Fruit fly (Drosophila melanogaster): ENCODE measurements around the gene Son.
A peak's percentile ranks its signal among the peaks of the same experiment; 100 is the strongest.

The Son gene

DNA sequence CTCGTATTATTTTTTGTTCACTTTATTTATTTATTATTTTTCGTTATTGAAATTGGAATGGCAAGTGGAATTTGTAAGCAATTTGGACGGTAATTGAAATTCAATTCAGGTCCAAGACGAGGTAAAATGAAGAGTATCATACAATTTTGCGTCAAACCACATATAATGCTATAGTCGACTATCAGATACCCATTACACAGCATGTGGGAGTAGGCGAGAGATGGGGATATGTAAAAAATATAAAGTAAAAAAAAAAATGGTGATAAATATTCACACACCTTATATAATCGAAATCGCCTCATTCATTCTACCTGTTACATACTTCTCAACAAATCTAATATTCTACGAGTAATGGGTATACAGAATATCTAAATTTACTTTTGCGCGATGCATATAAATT is 34.4 kb downstream of the Son start:
- TF ChIP-seq jim (GFP tag; optimal IDR thresholded peaks at IDR 0.05) (no peak), br (GFP tag; optimal IDR thresholded peaks at IDR 0.05) (peak; percentile 59), GATAd (GFP tag; optimal IDR thresholded peaks at IDR 0.05) (no peak), dl (GFP tag; optimal IDR thresholded peaks at IDR 0.05; ENCODE audit: insufficient read depth in 1 of 2, partially characterized antibody in 2 of 2) (no peak), Hnf4 (GFP tag; optimal IDR thresholded peaks at IDR 0.05) (peak; percentile 60), sv (GFP tag; optimal IDR thresholded peaks at IDR 0.05) (no peak), Myc (optimal IDR thresholded peaks at IDR 0.05) (no peak), fru (GFP tag; optimal IDR thresholded peaks at IDR 0.05) (peak; percentile 45), CrebA (GFP tag; optimal IDR thresholded peaks at IDR 0.05; ENCODE audit: borderline replicate concordance) (no peak), Sp1 (GFP tag; optimal IDR thresholded peaks at IDR 0.05) (peak; percentile 9), h (GFP tag; optimal IDR thresholded peaks at IDR 0.05) (peak; percentile 69), Vsx2 (GFP tag; optimal IDR thresholded peaks at IDR 0.05; ENCODE audit: partially characterized antibody) (no peak), Dfd (GFP tag; optimal IDR thresholded peaks at IDR 0.05) (no peak), Rel (GFP tag; optimal IDR thresholded peaks at IDR 0.05) (no peak), Rel (tag; optimal IDR thresholded peaks at IDR 0.05) (no peak), foxo (GFP tag; optimal IDR thresholded peaks at IDR 0.05) (peak in 1 of 2 experiments; percentile 56), Hr83 (GFP tag; optimal IDR thresholded peaks at IDR 0.05; ENCODE audit: poor library complexity, severe bottlenecking) (no peak), CG9705 (GFP tag; optimal IDR thresholded peaks at IDR 0.05) (no peak), usp (GFP tag; optimal IDR thresholded peaks at IDR 0.05) (no peak), OdsH (GFP tag; optimal IDR thresholded peaks at IDR 0.05) (peak; percentile 54), Hr78 (GFP tag; optimal IDR thresholded peaks at IDR 0.05) (no peak), CG32264 (GFP tag; optimal IDR thresholded peaks at IDR 0.05) (no peak), woc (GFP tag; optimal IDR thresholded peaks at IDR 0.05) (peak; percentile 11), psq (GFP tag; optimal IDR thresholded peaks at IDR 0.05) (peak; percentile 6), Mio (GFP tag; optimal IDR thresholded peaks at IDR 0.05) (no peak), HLH106 (tag; optimal IDR thresholded peaks at IDR 0.05) (peak; percentile 45), brk (GFP tag; optimal IDR thresholded peaks at IDR 0.05) (no peak), rgr (GFP tag; optimal IDR thresholded peaks at IDR 0.05) (peak; percentile 56), ey (GFP tag; optimal IDR thresholded peaks at IDR 0.05) (peak; percentile 63), dmrt93B (GFP tag; optimal IDR thresholded peaks at IDR 0.05) (no peak), Dif (GFP tag; optimal IDR thresholded peaks at IDR 0.05; ENCODE audit: partially characterized antibody) (no peak), lola (GFP tag; optimal IDR thresholded peaks at IDR 0.05) (no peak), dsf (GFP tag; optimal IDR thresholded peaks at IDR 0.05; ENCODE audit: borderline replicate concordance) (no peak), sage (GFP tag; optimal IDR thresholded peaks at IDR 0.05) (no peak), tai (GFP tag; optimal IDR thresholded peaks at IDR 0.05) (no peak), Jra (GFP tag; optimal IDR thresholded peaks at IDR 0.05) (no peak), N (GFP tag; optimal IDR thresholded peaks at IDR 0.05) (no peak), pan (optimal IDR thresholded peaks at IDR 0.05) (no peak), Abd-B (GFP tag; optimal IDR thresholded peaks at IDR 0.05) (no peak)

DNA sequence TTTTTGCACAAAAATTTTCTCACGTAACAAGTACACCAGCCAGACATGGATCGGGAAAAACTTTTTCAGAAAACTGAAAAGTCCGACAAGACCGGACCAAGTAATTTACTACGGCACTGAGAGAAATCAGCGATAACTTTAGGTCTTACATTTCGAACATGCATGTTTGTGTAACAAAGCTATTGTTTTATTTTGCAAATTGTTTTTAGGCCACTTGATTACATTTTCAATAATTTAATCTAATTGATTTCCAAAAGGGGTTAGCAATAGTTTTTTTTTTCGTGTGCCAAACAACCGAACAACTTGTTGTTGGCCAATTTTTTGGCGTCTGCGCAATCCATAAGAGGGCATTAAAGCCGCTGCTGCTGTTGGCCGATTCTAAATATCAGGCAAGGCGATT is 35.3 kb downstream of the Son start:
- TF ChIP-seq pan (optimal IDR thresholded peaks at IDR 0.05): no peak
- TF ChIP-seq dmrt93B (GFP tag; optimal IDR thresholded peaks at IDR 0.05): peak; percentile 63
- TF ChIP-seq CrebA (GFP tag; optimal IDR thresholded peaks at IDR 0.05; ENCODE audit: borderline replicate concordance): peak; percentile 26
- peak; percentile 84 for TF ChIP-seq rgr (GFP tag; optimal IDR thresholded peaks at IDR 0.05)
- no peak for TF ChIP-seq Hr83 (GFP tag; optimal IDR thresholded peaks at IDR 0.05; ENCODE audit: poor library complexity, severe bottlenecking)
- peak; percentile 72 for TF ChIP-seq psq (GFP tag; optimal IDR thresholded peaks at IDR 0.05)
- TF ChIP-seq h (GFP tag; optimal IDR thresholded peaks at IDR 0.05): peak; percentile 88
- TF ChIP-seq GATAd (GFP tag; optimal IDR thresholded peaks at IDR 0.05): no peak
- peak; percentile 86 for TF ChIP-seq Hnf4 (GFP tag; optimal IDR thresholded peaks at IDR 0.05)
- TF ChIP-seq dl (GFP tag; optimal IDR thresholded peaks at IDR 0.05; ENCODE audit: insufficient read depth in 1 of 2, partially characterized antibody in 2 of 2): no peak
- TF ChIP-seq N (GFP tag; optimal IDR thresholded peaks at IDR 0.05): no peak
- no peak for TF ChIP-seq lola (GFP tag; optimal IDR thresholded peaks at IDR 0.05)
- peak; percentile 68 for TF ChIP-seq HLH106 (tag; optimal IDR thresholded peaks at IDR 0.05)
- peak; percentile 55 for TF ChIP-seq tai (GFP tag; optimal IDR thresholded peaks at IDR 0.05)
- TF ChIP-seq jim (GFP tag; optimal IDR thresholded peaks at IDR 0.05): no peak
- TF ChIP-seq Rel (GFP tag; optimal IDR thresholded peaks at IDR 0.05): peak; percentile 77
- no peak for TF ChIP-seq Rel (tag; optimal IDR thresholded peaks at IDR 0.05)
- TF ChIP-seq Jra (GFP tag; optimal IDR thresholded peaks at IDR 0.05): peak; percentile 18
- peak; percentile 70 for TF ChIP-seq CG32264 (GFP tag; optimal IDR thresholded peaks at IDR 0.05)
- peak; percentile 81 for TF ChIP-seq OdsH (GFP tag; optimal IDR thresholded peaks at IDR 0.05)
- peak; percentile 87 for TF ChIP-seq ey (GFP tag; optimal IDR thresholded peaks at IDR 0.05)
- TF ChIP-seq br (GFP tag; optimal IDR thresholded peaks at IDR 0.05): peak; percentile 88
- peak; percentile 65 for TF ChIP-seq sage (GFP tag; optimal IDR thresholded peaks at IDR 0.05)
- no peak for TF ChIP-seq Vsx2 (GFP tag; optimal IDR thresholded peaks at IDR 0.05; ENCODE audit: partially characterized antibody)
- TF ChIP-seq CG9705 (GFP tag; optimal IDR thresholded peaks at IDR 0.05): no peak
- TF ChIP-seq woc (GFP tag; optimal IDR thresholded peaks at IDR 0.05): peak; percentile 71
- TF ChIP-seq dsf (GFP tag; optimal IDR thresholded peaks at IDR 0.05; ENCODE audit: borderline replicate concordance): no peak
- TF ChIP-seq brk (GFP tag; optimal IDR thresholded peaks at IDR 0.05): peak; percentile 48
- TF ChIP-seq foxo (GFP tag; optimal IDR thresholded peaks at IDR 0.05): peak; percentile 9 to 89
- peak; percentile 3 for TF ChIP-seq sv (GFP tag; optimal IDR thresholded peaks at IDR 0.05)
- TF ChIP-seq Sp1 (GFP tag; optimal IDR thresholded peaks at IDR 0.05): peak; percentile 74
- peak; percentile 92 for TF ChIP-seq fru (GFP tag; optimal IDR thresholded peaks at IDR 0.05)
